Fruit fly (Drosophila melanogaster) whole organism, adult: ENCODE data around the gene dlp.

ENCODE experiments used
- CG11617 ChIP-seq: fragments of 200-800 bp; sonication (Bioruptor generic); optimal IDR thresholded peaks from 2 replicates; lab custom pipeline; 2017; ENCODE audit warnings: mild to moderate bottlenecking, missing biosample characterization, missing genetic modification reagents, missing genetic modification characterization
- CG12768 ChIP-seq: fragments of 200-800 bp; sonication (Bioruptor generic); optimal IDR thresholded peaks from 2 replicates; lab custom pipeline; 2017; ENCODE audit warnings: missing biosample characterization, missing genetic modification characterization, mild to moderate bottlenecking, moderate library complexity, missing genetic modification reagents
- CG14711 ChIP-seq: fragments of 200-800 bp; sonication (Bioruptor generic); optimal IDR thresholded peaks from 2 replicates; lab custom pipeline; 2018; ENCODE audit warnings: missing biosample characterization, mild to moderate bottlenecking, missing genetic modification characterization, moderate library complexity
- CG1620 ChIP-seq: fragments of 200-800 bp; sonication (Bioruptor generic); optimal IDR thresholded peaks from 2 replicates; lab custom pipeline; 2016; ENCODE audit warnings: missing biosample characterization, missing genetic modification characterization
- CG33017 ChIP-seq: fragments of 200-800 bp; sonication (Bioruptor generic); optimal IDR thresholded peaks from 2 replicates; lab custom pipeline; 2018; ENCODE audit warnings: missing biosample characterization, mild to moderate bottlenecking, missing genetic modification characterization, moderate library complexity
- CG5204 ChIP-seq: fragments of 200-800 bp; sonication (Bioruptor generic); optimal IDR thresholded peaks from 2 replicates; lab custom pipeline; 2016; ENCODE audit warnings: missing biosample characterization, missing genetic modification characterization
- CG7045 ChIP-seq: fragments of 200-800 bp; sonication (Bioruptor generic); optimal IDR thresholded peaks from 2 replicates; lab custom pipeline; 2017; ENCODE audit warnings: missing biosample characterization, mild to moderate bottlenecking, missing genetic modification characterization
- CG7101 ChIP-seq: fragments of 200-800 bp; sonication (Bioruptor generic); optimal IDR thresholded peaks from 2 replicates; lab custom pipeline; 2018; ENCODE audit warnings: missing biosample characterization, mild to moderate bottlenecking, missing genetic modification characterization, moderate library complexity
- Clk ChIP-seq: fragments of 200-800 bp; sonication (Bioruptor generic); optimal IDR thresholded peaks from 2 replicates; lab custom pipeline; 2017; ENCODE audit warnings: missing biosample characterization, missing genetic modification characterization
- Crg-1 ChIP-seq: fragments of 200-800 bp; sonication (Bioruptor generic); optimal IDR thresholded peaks from 2 replicates; lab custom pipeline; 2016; ENCODE audit warnings: missing biosample characterization, missing genetic modification characterization
- Hr96 ChIP-seq: fragments of 200-800 bp; sonication (Bioruptor generic); optimal IDR thresholded peaks from 2 replicates; lab custom pipeline; 2016; ENCODE audit warnings: missing biosample characterization, missing genetic modification characterization
- Mnt ChIP-seq: fragments of 200-800 bp; sonication (Bioruptor generic); optimal IDR thresholded peaks from 2 replicates; lab custom pipeline; 2016; ENCODE audit warnings: missing biosample characterization, mild to moderate bottlenecking, missing genetic modification characterization
- bab1 ChIP-seq: fragments of 200-800 bp; sonication (Bioruptor generic); optimal IDR thresholded peaks from 3 replicates; lab custom pipeline; 2019; ENCODE audit warnings: missing biosample characterization, mild to moderate bottlenecking, missing genetic modification characterization, moderate library complexity
- cic ChIP-seq: fragments of 200-800 bp; sonication (Bioruptor generic); optimal IDR thresholded peaks from 2 replicates; lab custom pipeline; 2017; ENCODE audit warnings: missing biosample characterization, mild to moderate bottlenecking, missing genetic modification characterization, moderate library complexity
- cnc ChIP-seq, 2 experiments: fragments of >200 bp; optimal IDR thresholded peaks; 2 replicates each; lab custom pipeline; 2017
- kay ChIP-seq: fragments of 200-800 bp; sonication (Bioruptor generic); peaks from one replicate; lab custom pipeline; 2016; ENCODE audit warnings: missing biosample characterization, missing genetic modification characterization, borderline replicate concordance
- ovo ChIP-seq: fragments of 200-800 bp; sonication (Bioruptor generic); optimal IDR thresholded peaks from 2 replicates; lab custom pipeline; 2016; ENCODE audit warnings: missing biosample characterization, missing genetic modification characterization
- pad ChIP-seq: fragments of 200-800 bp; sonication (Bioruptor generic); optimal IDR thresholded peaks from 3 replicates; lab custom pipeline; 2017; ENCODE audit warnings: missing biosample characterization, missing genetic modification characterization, mild to moderate bottlenecking, moderate library complexity, missing genetic modification reagents
- tj ChIP-seq: fragments of 200-800 bp; sonication (Bioruptor generic); optimal IDR thresholded peaks from 3 replicates; lab custom pipeline; 2017; ENCODE audit warnings: missing biosample characterization, mild to moderate bottlenecking, missing genetic modification characterization, moderate library complexity
- toe ChIP-seq: fragments of 200-800 bp; sonication (Bioruptor generic); optimal IDR thresholded peaks from 2 replicates; lab custom pipeline; 2016; ENCODE audit warnings: missing biosample characterization, missing genetic modification characterization

Gene dlp

DNA sequence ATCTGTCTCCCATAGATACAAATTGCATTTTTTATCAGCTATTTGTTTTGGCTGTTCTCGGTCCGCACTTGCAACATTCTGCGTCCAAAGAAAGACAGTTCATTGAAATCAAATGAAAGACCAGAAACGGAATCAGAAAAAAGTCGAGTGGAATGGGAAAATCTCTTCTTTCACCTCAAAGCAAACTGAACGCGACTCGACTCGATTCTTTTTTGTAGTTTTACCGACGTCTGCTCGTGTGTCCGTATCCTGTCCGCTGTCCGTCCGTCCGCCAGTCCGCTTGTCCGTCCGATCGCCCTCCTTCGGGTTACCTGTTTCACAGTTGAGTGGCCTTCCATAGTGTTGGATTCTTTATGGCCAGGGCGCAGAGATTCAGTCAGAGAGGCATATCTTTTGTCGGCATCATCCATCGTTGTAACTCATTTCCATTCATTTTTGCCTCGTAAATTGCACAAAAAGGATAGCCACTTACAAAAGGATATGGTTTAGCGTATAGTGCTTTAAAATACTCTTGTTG, 9.6 kb downstream of the dlp start:
- no peak for TF ChIP-seq pad (GFP tag; lab: Kevin White, UChicago)
- TF ChIP-seq CG1620, result no peak
- no peak for TF ChIP-seq CG33017 (tag; lab: Kevin White, UChicago)
- no peak for TF ChIP-seq CG7045 (GFP tag; lab: Kevin White, UChicago)
- TF ChIP-seq cic (GFP tag; lab: Kevin White, UChicago), result no peak
- no peak for TF ChIP-seq CG11617
- TF ChIP-seq toe (GFP tag; lab: Kevin White, UChicago), result no peak

DNA sequence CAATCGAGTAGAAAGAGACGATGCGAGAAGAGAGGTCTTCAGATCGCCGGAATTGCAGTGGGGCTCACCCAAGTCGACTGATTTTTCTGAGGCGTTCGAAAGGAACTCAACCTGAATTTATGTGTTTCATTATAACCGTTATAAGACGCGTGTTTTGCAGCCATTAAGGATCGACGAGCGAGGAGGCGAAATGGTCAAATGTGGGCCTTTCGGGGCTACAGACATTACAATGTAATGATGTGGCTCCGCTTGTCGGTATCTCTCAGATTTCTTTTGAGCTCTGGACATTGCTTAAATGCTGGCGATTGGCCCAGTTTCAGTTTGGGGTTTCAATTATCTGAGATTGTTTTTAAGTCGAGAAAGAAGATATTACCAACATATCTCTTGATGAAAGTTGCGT, 10.4 kb downstream of the dlp start:
- TF ChIP-seq CG7045 (GFP tag; lab: Kevin White, UChicago), result no peak
- no peak for TF ChIP-seq CG11617
- TF ChIP-seq CG7101, result no peak
- TF ChIP-seq bab1 (GFP tag; lab: Kevin White, UChicago), result no peak

dm6 chr3L:14643692-14644091, 11.3 kb downstream of the dlp start:
- TF ChIP-seq kay (GFP tag; lab: Kevin White, UChicago), result no peak
- no peak for TF ChIP-seq cic (GFP tag; lab: Kevin White, UChicago)
- TF ChIP-seq tj, result no peak
- TF ChIP-seq toe (GFP tag; lab: Kevin White, UChicago), result no peak
- TF ChIP-seq Crg-1 (GFP tag; lab: Kevin White, UChicago), result no peak
- TF ChIP-seq CG11617, result no peak
- no peak for TF ChIP-seq CG33017 (tag; lab: Kevin White, UChicago)
- no peak for TF ChIP-seq CG14711
- no peak for TF ChIP-seq CG1620
- no peak for TF ChIP-seq CG7045 (GFP tag; lab: Kevin White, UChicago)
- no peak for TF ChIP-seq bab1 (GFP tag; lab: Kevin White, UChicago)
- no peak for TF ChIP-seq Clk
- TF ChIP-seq CG5204 (GFP tag; lab: Kevin White, UChicago), result no peak
- TF ChIP-seq ovo, result no peak
- no peak for TF ChIP-seq Hr96 (GFP tag; lab: Kevin White, UChicago)
- TF ChIP-seq CG7101, result no peak

- TF ChIP-seq CG1620, result no peak
- no peak for TF ChIP-seq pad (GFP tag; lab: Kevin White, UChicago)
- no peak for TF ChIP-seq Crg-1 (GFP tag; lab: Kevin White, UChicago)
- no peak for TF ChIP-seq CG11617
- TF ChIP-seq ovo, result no peak
- no peak for TF ChIP-seq Hr96 (GFP tag; lab: Kevin White, UChicago)
- no peak for TF ChIP-seq cnc (optimal IDR thresholded peaks at IDR 0.05; lab: Kevin White, UChicago)
- TF ChIP-seq CG7101, result no peak
- TF ChIP-seq tj, result no peak
- no peak for TF ChIP-seq kay (GFP tag; lab: Kevin White, UChicago)
- TF ChIP-seq cic (GFP tag; lab: Kevin White, UChicago), result no peak
- no peak for TF ChIP-seq CG7045 (GFP tag; lab: Kevin White, UChicago)
Measured at dm6 chr3L:14645120-14645519, 12.7 kb downstream of the dlp start.

DNA sequence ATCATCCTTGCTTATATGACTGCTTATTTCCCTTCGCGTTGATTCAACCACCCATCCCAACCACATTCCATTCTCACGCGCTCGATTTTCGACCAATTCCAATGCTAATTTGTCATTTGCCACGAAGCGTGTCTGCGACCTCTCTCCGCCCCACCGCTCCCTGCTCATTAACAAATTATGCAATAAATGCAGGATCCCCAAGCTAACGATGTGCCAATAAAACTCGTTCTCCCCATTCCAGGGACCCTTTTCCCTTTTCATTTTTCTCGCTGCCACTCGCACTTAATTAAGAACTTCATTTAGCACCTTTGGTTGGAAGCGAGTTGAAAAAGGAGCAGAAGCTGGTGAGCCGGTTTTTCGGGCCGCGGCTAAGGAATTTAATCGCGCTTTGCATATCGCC, 13.5 kb downstream of the dlp start:
- TF ChIP-seq CG33017 (tag; lab: Kevin White, UChicago) (no peak), bab1 (GFP tag; lab: Kevin White, UChicago) (no peak), CG12768 (GFP tag; lab: Kevin White, UChicago) (no peak), toe (GFP tag; lab: Kevin White, UChicago) (no peak), Mnt (no peak), Hr96 (GFP tag; lab: Kevin White, UChicago) (no peak)

DNA sequence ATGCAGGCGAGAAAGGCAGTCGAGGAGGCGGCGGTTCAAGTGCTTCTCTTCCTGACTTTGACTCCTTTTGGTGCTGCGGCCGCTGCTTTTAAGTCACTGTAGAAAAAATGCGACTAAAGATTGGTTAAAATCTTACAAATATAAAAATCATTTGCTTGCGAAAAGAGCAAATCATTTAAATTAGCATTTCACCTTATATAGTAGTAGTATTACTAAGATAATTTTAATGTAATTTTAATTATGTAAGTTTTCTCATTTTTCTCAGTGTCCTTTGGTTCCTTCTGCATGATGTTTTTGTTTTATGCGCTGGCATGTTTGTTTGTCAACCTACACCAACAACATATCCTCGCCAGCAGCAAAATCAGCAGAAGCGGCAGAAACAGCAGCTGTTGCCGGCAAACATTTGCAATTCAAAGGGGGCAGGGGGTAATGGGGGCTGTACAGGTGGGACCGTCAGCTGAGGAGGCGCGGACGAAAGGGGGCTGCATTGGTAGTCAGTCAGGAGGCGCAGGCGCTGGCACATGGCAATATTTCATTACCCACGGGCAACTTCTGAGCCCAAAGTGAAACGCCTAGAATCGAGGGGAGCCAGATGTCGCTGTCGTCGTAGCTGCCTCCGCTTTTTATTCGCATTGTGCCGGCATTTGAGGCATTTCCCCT, 14.9 kb downstream of the dlp start:
- no peak for TF ChIP-seq CG7101
- no peak for TF ChIP-seq Mnt
- no peak for TF ChIP-seq Clk
- TF ChIP-seq Hr96 (GFP tag; lab: Kevin White, UChicago), result no peak
- TF ChIP-seq CG11617, result no peak

DNA sequence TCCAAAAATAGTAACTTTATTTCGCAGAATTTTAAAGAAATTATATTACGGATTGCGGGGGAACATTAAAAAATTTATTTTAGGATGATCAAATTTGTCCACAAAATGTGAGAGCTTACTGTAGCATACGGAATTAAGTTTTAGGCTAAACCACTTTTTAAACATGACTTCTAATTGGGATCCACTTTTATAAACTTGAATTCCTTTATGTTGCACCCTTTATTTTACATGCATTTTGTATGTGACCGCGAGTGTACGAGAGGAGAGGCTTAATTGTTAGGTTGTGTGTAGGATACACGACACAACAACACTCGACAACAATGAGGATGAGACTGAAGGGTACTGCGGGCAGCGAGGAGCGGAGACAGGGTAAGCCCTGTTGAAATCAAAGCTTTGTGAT, 16.5 kb downstream of the dlp start:
- TF ChIP-seq toe (GFP tag; lab: Kevin White, UChicago) (no peak), ovo (no peak), cnc (optimal IDR thresholded peaks at IDR 0.05; lab: Kevin White, UChicago) (no peak), CG5204 (GFP tag; lab: Kevin White, UChicago) (no peak), bab1 (GFP tag; lab: Kevin White, UChicago) (no peak), CG1620 (no peak), CG12768 (GFP tag; lab: Kevin White, UChicago) (no peak), Clk (no peak), CG7101 (no peak), pad (GFP tag; lab: Kevin White, UChicago) (no peak), Hr96 (GFP tag; lab: Kevin White, UChicago) (no peak), kay (GFP tag; lab: Kevin White, UChicago) (no peak), cic (GFP tag; lab: Kevin White, UChicago) (no peak), Crg-1 (GFP tag; lab: Kevin White, UChicago) (no peak), CG33017 (tag; lab: Kevin White, UChicago) (no peak), CG11617 (no peak), tj (no peak), Mnt (no peak)
